Worm (Caenorhabditis elegans) whole organism, mixed stage, embryonic: Measurements from ENCODE around the gene C02F5.10.

Experiments
- mab-5 ChIP-seq: fragments of 150-350 bp; optimal IDR thresholded peaks from 2 replicates; lab custom pipeline; 2014; ENCODE audit warnings: missing biosample characterization, missing genetic modification characterization
- mep-1 ChIP-seq: fragments of 150-350 bp; optimal IDR thresholded peaks from 2 replicates; lab custom pipeline; 2017; ENCODE audit warnings: missing biosample characterization, missing genetic modification reagents, missing genetic modification characterization, inconsistent platforms
- unc-39 ChIP-seq: fragments of 150-350 bp; optimal IDR thresholded peaks from 2 replicates; lab custom pipeline; 2014; ENCODE audit warnings: missing biosample characterization, missing genetic modification characterization

DNA sequence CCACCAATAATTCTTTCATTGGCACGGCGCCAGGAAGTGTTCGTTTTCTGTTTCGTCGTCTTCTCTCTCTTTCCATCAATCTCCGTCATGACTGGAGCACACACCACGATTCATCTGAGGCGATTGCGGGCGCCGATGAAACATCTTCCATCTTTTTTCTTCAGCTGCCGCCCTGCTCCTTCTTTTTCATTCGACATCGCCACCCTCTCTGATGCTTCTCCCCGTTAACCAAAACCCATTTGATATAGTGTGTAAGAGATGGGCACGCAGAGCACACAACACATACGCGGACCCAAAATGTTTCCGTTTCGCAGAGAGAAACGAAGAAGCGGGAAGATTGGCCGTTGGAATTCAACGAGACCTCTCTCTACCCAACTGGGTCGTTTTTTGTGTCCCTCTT lies 38.2 kb upstream of the C02F5.10 start:
- TF ChIP-seq mab-5, result no peak
- TF ChIP-seq mep-1 (tag; lab: Kevin White, UChicago), result no peak
- no peak for TF ChIP-seq unc-39
